Worm (Caenorhabditis elegans) whole organism, L4 larva: ENCODE data around the gene fcd-2.
"Not testable (repeated sequence)": the region's sequence is repeated elsewhere in the genome, so short reads cannot be mapped to it uniquely, and the experiment has no call there.

Experiments
- F10B5.3 ChIP-seq: sonication (generic microtip); optimal IDR thresholded peaks from 2 replicates; lab custom pipeline; 2016; ENCODE audit warnings: mild to moderate bottlenecking, missing genetic modification characterization, missing compliant biosample characterization
- T26A8.4 ChIP-seq: fragments of 200-800 bp; sonication (Bioruptor generic); IDR thresholded peaks from 2 replicates; pipeline ENCODE4 v1.3.6; 2022; ENCODE audit warnings: missing genetic modification characterization, missing compliant biosample characterization
- Y75B8A.6 ChIP-seq: fragments of 200-800 bp; sonication (Bioruptor generic); IDR thresholded peaks from 2 replicates; pipeline ENCODE4 v1.3.6; 2022; ENCODE audit warnings: missing genetic modification reagents, missing genetic modification characterization, missing compliant biosample characterization
- aha-1 ChIP-seq: fragments of 150-350 bp; peaks from one replicate; lab custom pipeline; 2014; ENCODE audit warnings: missing biosample characterization, missing genetic modification characterization
- aly-2 ChIP-seq: sonication (generic microtip); optimal IDR thresholded peaks from 2 replicates; lab custom pipeline; 2018; ENCODE audit warnings: missing biosample characterization, missing genetic modification characterization
- ama-1 ChIP-seq: fragments of 150-350 bp; optimal IDR thresholded peaks from 2 replicates; lab custom pipeline; 2014; ENCODE audit warnings: inconsistent platforms, mixed read lengths
- attf-4 ChIP-seq: sonication (generic microtip); optimal IDR thresholded peaks from 3 replicates; lab custom pipeline; 2017; ENCODE audit warnings: missing biosample characterization, missing genetic modification characterization
- ceh-32 ChIP-seq: sonication (generic microtip); optimal IDR thresholded peaks from 2 replicates; lab custom pipeline; 2016; ENCODE audit warnings: mild to moderate bottlenecking, missing genetic modification characterization, missing compliant biosample characterization; ENCODE audit not compliant: poor library complexity
- ceh-44 ChIP-seq: fragments of 200-800 bp; sonication (Bioruptor generic); IDR thresholded peaks from 2 replicates; pipeline ENCODE4 v1.3.6; 2022; ENCODE audit warnings: missing genetic modification reagents, missing genetic modification characterization, missing compliant biosample characterization
- ceh-62 ChIP-seq: sonication (generic microtip); optimal IDR thresholded peaks from 2 replicates; lab custom pipeline; 2017; ENCODE audit warnings: missing biosample characterization, missing genetic modification characterization
- ctbp-1 ChIP-seq: fragments of 200-800 bp; sonication (Bioruptor generic); IDR thresholded peaks from 2 replicates; pipeline ENCODE4 v1.3.6; 2022; ENCODE audit warnings: missing genetic modification reagents, missing genetic modification characterization, missing compliant biosample characterization
- daf-19 ChIP-seq: fragments of 200-800 bp; sonication (Bioruptor generic); conservative IDR thresholded peaks from 2 replicates; pipeline ENCODE4 v1.3.6; 2022; ENCODE audit warnings: missing genetic modification characterization, missing compliant biosample characterization
- fkh-10 ChIP-seq: fragments of 150-350 bp; optimal IDR thresholded peaks from 2 replicates; lab custom pipeline; 2014; ENCODE audit warnings: missing biosample characterization, missing genetic modification reagents, missing genetic modification characterization
- fos-1 ChIP-seq: fragments of 150-350 bp; optimal IDR thresholded peaks from 2 replicates; lab custom pipeline; 2014; ENCODE audit warnings: missing biosample characterization, missing genetic modification characterization
- hlh-11 ChIP-seq: fragments of 200-800 bp; sonication (Bioruptor generic); optimal IDR thresholded peaks from 2 replicates; lab custom pipeline; 2018; ENCODE audit warnings: mild to moderate bottlenecking, missing genetic modification characterization, missing compliant biosample characterization
- hlh-30 ChIP-seq: sonication (generic microtip); optimal IDR thresholded peaks from 2 replicates; lab custom pipeline; 2017; ENCODE audit warnings: antibody characterized with exemption, mild to moderate bottlenecking, missing genetic modification characterization, missing compliant biosample characterization; ENCODE audit not compliant: insufficient read depth
- hmg-1.1 ChIP-seq: fragments of 200-800 bp; sonication (Bioruptor generic); IDR thresholded peaks from 2 replicates; pipeline ENCODE4 v1.3.6; 2022; ENCODE audit warnings: missing genetic modification reagents, missing genetic modification characterization, missing compliant biosample characterization
- lin-13 ChIP-seq: fragments of 150-350 bp; optimal IDR thresholded peaks from 2 replicates; lab custom pipeline; 2014; ENCODE audit warnings: missing biosample characterization, missing genetic modification reagents, missing genetic modification characterization
- lin-38 ChIP-seq: fragments of 200-800 bp; sonication (Bioruptor generic); IDR thresholded peaks from 2 replicates; pipeline ENCODE4 v1.3.6; 2022; ENCODE audit warnings: missing genetic modification reagents, missing genetic modification characterization, missing compliant biosample characterization
- lsy-2 ChIP-seq, 2 experiments: fragments of 150-350 bp in 1 of 2; sonication (generic microtip) in 1 of 2; optimal IDR thresholded peaks; 2 replicates each; lab custom pipeline; 2014 to 2017; ENCODE audit warnings: missing biosample characterization in 2 of 2, missing genetic modification characterization in 2 of 2
- madf-5 ChIP-seq, 2 experiments: fragments of 200-800 bp; sonication (Bioruptor generic); IDR thresholded peaks; 2 replicates each; pipeline ENCODE4 v1.3.6; 2022; ENCODE audit warnings: missing compliant biosample characterization in 2 of 2, missing genetic modification characterization in 2 of 2
- madf-9 ChIP-seq: fragments of 200-800 bp; sonication (Bioruptor generic); conservative IDR thresholded peaks from 2 replicates; pipeline ENCODE4 v1.3.6; 2022; ENCODE audit warnings: missing genetic modification reagents, missing genetic modification characterization, missing compliant biosample characterization
- mdt-29 ChIP-seq: fragments of 200-800 bp; sonication (Bioruptor generic); IDR thresholded peaks from 2 replicates; pipeline ENCODE4 v1.3.6; 2022; ENCODE audit warnings: missing genetic modification reagents, missing genetic modification characterization, missing compliant biosample characterization
- mep-1 ChIP-seq: fragments of 150-350 bp; sonication (generic microtip); optimal IDR thresholded peaks from 3 replicates; lab custom pipeline; 2014; ENCODE audit warnings: missing biosample characterization, missing genetic modification characterization
- mxl-2 ChIP-seq: fragments of 200-800 bp; sonication (Bioruptor generic); conservative IDR thresholded peaks from 2 replicates; pipeline ENCODE4 v1.3.6; 2022; ENCODE audit warnings: missing genetic modification reagents, missing genetic modification characterization, missing compliant biosample characterization
- mxl-3 ChIP-seq: fragments of 200-800 bp; sonication (Bioruptor generic); optimal IDR thresholded peaks from 2 replicates; lab custom pipeline; 2018; ENCODE audit warnings: mild to moderate bottlenecking, missing genetic modification characterization, missing compliant biosample characterization
- nhr-111 ChIP-seq: fragments of 200-800 bp; sonication (Bioruptor generic); optimal IDR thresholded peaks from 2 replicates; lab custom pipeline; 2018; ENCODE audit warnings: mild to moderate bottlenecking, missing genetic modification characterization, missing compliant biosample characterization
- nhr-42 ChIP-seq: fragments of 200-800 bp; sonication (Bioruptor generic); IDR thresholded peaks from 2 replicates; pipeline ENCODE4 v1.3.6; 2022; ENCODE audit warnings: missing genetic modification characterization, missing compliant biosample characterization
- nhr-48 ChIP-seq: sonication (generic microtip); optimal IDR thresholded peaks from 2 replicates; lab custom pipeline; 2016; ENCODE audit warnings: mild to moderate bottlenecking, missing genetic modification characterization, missing compliant biosample characterization
- pqm-1 ChIP-seq: sonication (generic microtip); optimal IDR thresholded peaks from 2 replicates; lab custom pipeline; 2017; ENCODE audit warnings: missing biosample characterization, missing genetic modification characterization
- set-16 ChIP-seq: fragments of 200-800 bp; sonication (Bioruptor generic); IDR thresholded peaks from 2 replicates; pipeline ENCODE4 v1.3.6; 2022; ENCODE audit warnings: missing genetic modification reagents, missing genetic modification characterization, missing compliant biosample characterization
- snpc-1.2 ChIP-seq: fragments of 200-800 bp; sonication (Bioruptor generic); IDR thresholded peaks from 2 replicates; pipeline ENCODE4 v1.3.6; 2022; ENCODE audit warnings: missing genetic modification reagents, missing genetic modification characterization, missing compliant biosample characterization
- snpc-4 ChIP-seq: fragments of 150-350 bp; optimal IDR thresholded peaks from 2 replicates; lab custom pipeline; 2014; ENCODE audit warnings: missing biosample characterization, missing genetic modification characterization
- spr-3 ChIP-seq: fragments of 200-800 bp; sonication (Bioruptor generic); optimal IDR thresholded peaks from 2 replicates; lab custom pipeline; 2018; ENCODE audit warnings: mild to moderate bottlenecking, missing genetic modification characterization, missing compliant biosample characterization
- unc-130 ChIP-seq: sonication (generic microtip); optimal IDR thresholded peaks from 2 replicates; lab custom pipeline; 2016; ENCODE audit warnings: missing genetic modification reagents, missing genetic modification characterization, missing compliant biosample characterization
- unc-62 ChIP-seq, 3 experiments: fragments of 150-350 bp in 1 of 3; sonication (generic microtip); optimal IDR thresholded peaks in 2 of 3; peaks in 1 of 3; 1 replicate in 1 of 3; 2 replicates in 2 of 3; lab custom pipeline; 2014 to 2017; ENCODE audit warnings: missing biosample characterization in 3 of 3, missing genetic modification characterization in 3 of 3, missing genetic modification reagents in 3 of 3, missing genotype in 1 of 3
- vab-7 ChIP-seq: fragments of 200-800 bp; sonication (Bioruptor generic); IDR thresholded peaks from 2 replicates; pipeline ENCODE4 v1.3.6; 2022; ENCODE audit warnings: missing genetic modification reagents, missing genetic modification characterization, missing compliant biosample characterization
- zag-1 ChIP-seq: fragments of 150-350 bp; optimal IDR thresholded peaks from 2 replicates; lab custom pipeline; 2014; ENCODE audit warnings: missing biosample characterization, missing genetic modification characterization
- zfp-3 ChIP-seq: fragments of 200-800 bp; sonication (Bioruptor generic); conservative IDR thresholded peaks from 2 replicates; pipeline ENCODE4 v1.3.6; 2022; ENCODE audit warnings: missing genetic modification reagents, missing genetic modification characterization, missing compliant biosample characterization

fcd-2 gene

DNA sequence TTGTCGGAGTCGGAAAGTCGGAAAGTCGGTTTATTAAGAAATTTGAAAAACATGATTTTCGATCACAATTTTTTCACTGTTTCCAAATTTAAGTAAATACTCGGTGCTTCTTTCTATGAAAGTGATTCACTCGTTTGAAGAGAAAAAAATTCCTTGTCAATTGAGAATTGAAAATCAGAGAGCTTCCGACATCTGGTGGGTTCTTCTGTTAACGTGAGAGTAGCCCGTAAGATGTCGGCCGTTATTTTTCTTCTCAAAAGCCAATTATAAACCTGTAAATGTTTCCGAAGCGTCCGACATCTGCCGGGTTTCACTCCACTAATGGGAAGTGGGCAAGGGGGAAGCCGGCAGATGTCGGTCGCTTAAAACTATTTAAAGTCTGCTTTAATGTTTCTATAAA is 40.5 kb upstream of the fcd-2 start:
- TF ChIP-seq unc-62 (GFP tag; optimal IDR thresholded peaks at IDR 0.05 in 1 of 2; lab: Kevin White, UChicago) (peak in 1 of 2 experiments; percentile 35), unc-62 (tag; optimal IDR thresholded peaks at IDR 0.05; lab: Kevin White, UChicago) (no peak), aha-1 (tag; lab: Kevin White, UChicago) (peak; percentile 60), snpc-4 (tag; lab: Kevin White, UChicago) (peak; percentile 58), nhr-42 (GFP tag; lab: Robert Waterston, UW) (peak; percentile 37; the same call in 1 of the 2 replicates), lin-13 (GFP tag; lab: Kevin White, UChicago) (peak; percentile 42), lin-38 (GFP tag; lab: Robert Waterston, UW) (no peak), fkh-10 (GFP tag; lab: Kevin White, UChicago) (no peak), attf-4 (no peak), mep-1 (tag; lab: Kevin White, UChicago) (no peak), ceh-44 (GFP tag; lab: Robert Waterston, UW) (no peak), T26A8.4 (peak; percentile 70), ama-1 (lab: Kevin White, UChicago) (peak; percentile 72), zag-1 (tag; lab: Kevin White, UChicago) (no peak)

- peak; percentile 62 for TF ChIP-seq T26A8.4
- 0 out of 4 replicates have a peak, but pooled peaks of 1 of the 2 experiments have one; percentile 63 for TF ChIP-seq madf-5 (GFP tag; IDR thresholded peaks at IDR 0.05; lab: Robert Waterston, UW)
- TF ChIP-seq set-16 (GFP tag; lab: Robert Waterston, UW), result peak; percentile 97
- no peak for TF ChIP-seq aly-2 (tag; lab: Kevin White, UChicago)
- no peak for TF ChIP-seq mdt-29 (GFP tag; lab: Robert Waterston, UW)
Observed at ce11 chrIV:14985859-14986258, 39.7 kb upstream of the fcd-2 start.

DNA sequence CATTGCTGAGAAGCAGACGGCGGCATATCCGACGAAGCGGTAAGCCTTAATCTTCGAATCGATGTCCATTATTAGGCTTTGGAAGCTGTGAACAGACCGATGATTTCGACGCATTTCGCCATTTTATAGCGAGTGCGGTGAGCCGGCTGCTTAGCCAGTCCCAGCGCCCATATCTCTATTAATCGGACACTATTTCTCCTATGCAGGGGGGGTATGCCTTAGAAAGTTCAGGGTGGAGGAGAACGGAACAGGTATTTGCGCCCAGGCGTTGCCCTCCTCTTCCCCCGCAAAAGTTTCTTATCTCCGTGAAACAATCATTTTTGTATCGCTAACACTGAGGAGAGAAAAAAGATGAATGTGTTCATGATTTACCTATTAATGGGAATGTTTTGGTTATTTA is 38.8 kb upstream of the fcd-2 start, which contains the start of gene dpy-4:
Gene dpy-4, minus strand, starts transcription at position 101 of the 400 bp plus-strand sequence.
- TF ChIP-seq mxl-3 (no peak), set-16 (GFP tag; lab: Robert Waterston, UW) (no peak), zfp-3 (GFP tag; lab: Robert Waterston, UW) (no peak), lsy-2 (tag; optimal IDR thresholded peaks at IDR 0.05; lab: Kevin White, UChicago) (no peak), ama-1 (lab: Kevin White, UChicago) (no peak), unc-130 (no peak), nhr-48 (no peak), spr-3 (GFP tag; lab: Kevin White, UChicago) (no peak), hlh-30 (tag; lab: Kevin White, UChicago) (no peak), mxl-2 (GFP tag; lab: Robert Waterston, UW) (no peak), pqm-1 (tag; lab: Kevin White, UChicago) (no peak)
- TF ChIP-seq, all 104 proteins: peak for 0

- TF ChIP-seq nhr-42 (GFP tag; lab: Robert Waterston, UW); ceh-32 (tag; lab: Kevin White, UChicago); ceh-62 (tag; lab: Kevin White, UChicago): not testable (repeated sequence)
Observed at ce11 chrIV:15006494-15006893, 19.0 kb upstream of the fcd-2 start, which contains the start of gene Y41E3.6. Y41E3.6 (plus strand) TSS chrIV:15006794.

- TF ChIP-seq Y75B8A.6 (GFP tag; lab: Robert Waterston, UW) (no peak), mdt-29 (GFP tag; lab: Robert Waterston, UW) (no peak), lsy-2 (tag; optimal IDR thresholded peaks at IDR 0.05; lab: Kevin White, UChicago) (no peak), snpc-1.2 (GFP tag; lab: Robert Waterston, UW) (0 out of 2 replicates have a peak, but pooled peaks have one; percentile 53), nhr-111 (GFP tag; lab: Kevin White, UChicago) (no peak), daf-19 (GFP tag; lab: Robert Waterston, UW) (no peak), madf-9 (GFP tag; lab: Robert Waterston, UW) (no peak), hlh-11 (tag; lab: Kevin White, UChicago) (no peak), T26A8.4 (no peak), ctbp-1 (GFP tag; lab: Robert Waterston, UW) (no peak), fos-1 (tag; lab: Kevin White, UChicago) (no peak), lin-38 (GFP tag; lab: Robert Waterston, UW) (0 out of 2 replicates have a peak, but pooled peaks have one; percentile 22), vab-7 (no peak), F10B5.3 (tag; lab: Kevin White, UChicago) (no peak), hmg-1.1 (no peak)
Observed at ce11 chrIV:15008200-15008599, 17.3 kb upstream of the fcd-2 start.
